Fruit fly (Drosophila melanogaster): Measurements from ENCODE around the gene Rrp40.

dm6 chr2L:1751953-1752352, 23.4 kb downstream of the Rrp40 start, which contains the start of the genes CG17712 and CG17648:
- TF ChIP-seq psq (optimal IDR thresholded peaks at IDR 0.05) = no peak
- TF ChIP-seq h (optimal IDR thresholded peaks at IDR 0.05) = no peak
- no peak for TF ChIP-seq ttk (optimal IDR thresholded peaks at IDR 0.05)
- TF ChIP-seq Sin3A (optimal IDR thresholded peaks at IDR 0.05) = no peak
- no peak for TF ChIP-seq Myc (optimal IDR thresholded peaks at IDR 0.05)
- no peak for TF ChIP-seq insv (optimal IDR thresholded peaks at IDR 0.05)
